Fruit fly (Drosophila melanogaster): Measurements from ENCODE around the gene CG13784.

The CG13784 gene

dm6 chr2L:7240964-7241363 is 21.1 kb upstream of the CG13784 start:
- no peak for TF ChIP-seq noc (tag; optimal IDR thresholded peaks at IDR 0.05)

DNA sequence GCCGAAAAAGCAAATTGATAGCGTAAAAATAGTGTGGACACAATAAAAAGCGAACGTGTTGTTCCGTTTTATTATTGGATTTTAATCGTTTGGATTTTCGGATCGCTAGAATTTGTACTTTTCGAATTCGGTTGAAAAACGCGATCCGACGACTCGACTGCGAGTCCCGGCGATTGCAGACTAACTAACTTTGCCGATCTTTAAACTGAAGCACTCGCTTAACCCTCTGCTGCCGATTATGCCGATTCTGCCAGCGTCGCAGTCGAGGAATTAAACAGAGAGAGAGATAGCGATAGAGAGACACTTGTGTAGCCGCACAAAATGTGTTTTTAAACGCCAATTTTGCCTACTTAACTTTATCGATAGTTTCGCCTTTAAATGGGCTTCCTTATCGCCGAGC is 20.5 kb upstream of the CG13784 start:
- peak; percentile 54 for TF ChIP-seq noc (tag; optimal IDR thresholded peaks at IDR 0.05)

DNA sequence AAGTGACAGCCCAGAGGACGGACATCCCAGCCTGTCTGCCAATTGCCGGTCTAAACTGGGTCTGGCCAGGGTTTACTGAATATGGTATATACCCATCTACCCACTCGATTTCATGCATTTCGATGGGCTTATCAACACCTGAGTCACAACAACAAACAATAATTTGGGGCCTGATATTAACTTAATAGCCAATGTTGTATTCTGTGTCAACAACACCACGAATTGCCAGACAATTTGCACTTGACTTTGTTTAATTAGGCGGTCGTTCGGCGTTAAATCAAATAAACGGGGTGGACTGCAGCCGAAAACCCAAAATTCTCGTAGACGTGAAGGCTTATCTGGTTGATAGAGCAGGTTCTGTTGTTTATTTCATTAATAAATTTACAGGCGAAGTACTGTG is 19.5 kb upstream of the CG13784 start:
- TF ChIP-seq noc (tag; optimal IDR thresholded peaks at IDR 0.05): peak; percentile 94

- TF ChIP-seq noc (tag; optimal IDR thresholded peaks at IDR 0.05): no peak
Measured at dm6 chr2L:7232713-7233112, 12.9 kb upstream of the CG13784 start, which contains the start of gene CG43800. Gene CG43800 (minus strand): TSS chr2L:7232813.

- TF ChIP-seq noc (tag; optimal IDR thresholded peaks at IDR 0.05): no peak
Measured at dm6 chr2L:7227434-7227833, 7.6 kb upstream of the CG13784 start, which contains the start of gene CG43799. Gene CG43799 (plus strand): TSS chr2L:7227734.

DNA sequence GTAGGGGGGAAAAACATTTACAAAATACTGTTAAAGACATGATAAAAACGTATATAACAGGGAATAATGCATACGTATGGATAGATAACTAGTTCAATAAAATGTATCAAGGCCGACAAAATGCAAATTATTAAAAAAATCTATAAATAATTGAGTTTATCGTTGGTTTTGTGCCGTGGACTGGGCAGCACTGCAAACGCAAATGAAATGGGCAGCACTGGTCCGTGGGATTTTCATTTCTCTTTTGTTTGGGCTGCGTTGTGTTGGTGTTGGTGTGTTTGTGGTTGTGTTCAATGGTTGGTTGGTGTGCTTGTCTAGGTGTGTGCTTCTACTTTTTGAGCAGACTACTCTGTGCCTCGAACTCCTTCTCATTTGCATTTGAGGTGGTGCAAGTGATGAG is 6.8 kb upstream of the CG13784 start:
- TF ChIP-seq noc (tag; optimal IDR thresholded peaks at IDR 0.05): no peak

DNA sequence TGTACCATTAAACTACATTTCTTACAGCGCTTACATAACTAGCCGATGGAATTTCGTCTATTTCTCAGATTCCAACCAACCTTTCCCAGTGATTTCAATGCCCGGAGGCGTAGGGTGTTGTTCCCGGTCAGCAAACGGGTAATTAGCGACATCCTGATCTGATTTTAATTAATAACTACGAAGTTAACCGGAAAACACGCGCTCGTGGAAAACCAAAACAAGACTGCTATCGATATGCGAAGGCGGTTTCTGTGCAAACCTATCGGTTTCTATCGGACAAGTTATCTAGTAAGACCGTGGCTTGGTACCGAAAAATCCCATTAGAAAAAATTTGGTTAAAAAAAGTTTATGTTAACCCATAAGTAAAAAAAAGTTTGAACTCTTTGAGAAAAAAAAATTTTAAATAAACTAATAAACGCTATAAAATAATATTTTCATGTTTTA is 3.0 kb upstream of the CG13784 start, which contains the start of gene mEFG1:
TSS of gene mEFG1 (minus strand) at position 253 of the 444 bp plus-strand sequence.
- no peak for TF ChIP-seq noc (tag; optimal IDR thresholded peaks at IDR 0.05)

dm6 chr2L:7219172-7219571 is 661 bp downstream of the CG13784 start:
- no peak for TF ChIP-seq noc (tag; optimal IDR thresholded peaks at IDR 0.05)

DNA sequence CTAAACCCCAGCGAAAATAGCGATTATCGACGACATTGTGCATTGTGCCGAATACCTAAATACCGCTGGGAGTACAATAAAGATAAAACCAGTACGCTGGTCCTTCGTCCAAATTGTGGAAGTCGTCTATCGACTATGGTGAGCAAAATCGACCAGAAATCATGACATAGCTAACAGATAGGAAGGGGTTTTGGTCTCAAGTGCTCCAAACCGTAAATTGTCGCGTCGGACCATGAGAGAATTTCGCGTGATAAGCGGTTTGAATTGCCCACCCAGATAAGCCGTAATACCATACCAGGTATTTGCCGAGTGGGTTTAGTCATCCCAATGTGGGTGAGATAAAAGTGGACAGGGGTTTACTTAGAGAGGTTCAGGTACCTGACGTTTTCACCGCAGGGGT is 1.9 kb downstream of the CG13784 start:
- peak; percentile 4 for TF ChIP-seq noc (tag; optimal IDR thresholded peaks at IDR 0.05)

DNA sequence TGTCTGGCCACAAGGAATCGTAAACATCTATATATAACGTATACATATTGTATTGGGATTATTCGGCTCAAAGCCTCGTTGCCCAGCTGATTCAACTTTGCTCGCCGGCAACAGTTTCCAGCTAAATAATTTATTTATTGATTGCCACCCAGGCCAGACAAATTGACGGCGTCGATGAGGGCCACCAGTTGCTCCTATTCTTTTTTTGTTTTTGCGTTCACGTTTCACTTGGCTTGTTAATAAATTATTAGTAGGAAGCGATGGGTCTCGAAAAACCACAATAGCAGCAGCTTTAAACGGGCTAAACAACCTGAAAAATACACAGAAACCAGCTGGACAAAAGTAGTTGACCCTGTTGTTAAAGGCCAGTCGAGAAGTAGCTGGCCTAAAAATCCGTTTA is 2.8 kb downstream of the CG13784 start:
- no peak for TF ChIP-seq noc (tag; optimal IDR thresholded peaks at IDR 0.05)

dm6 chr2L:7216272-7216671 is 3.6 kb downstream of the CG13784 start:
- TF ChIP-seq noc (tag; optimal IDR thresholded peaks at IDR 0.05): no peak

dm6 chr2L:7215657-7216056 is 4.2 kb downstream of the CG13784 start:
- TF ChIP-seq noc (tag; optimal IDR thresholded peaks at IDR 0.05): no peak

DNA sequence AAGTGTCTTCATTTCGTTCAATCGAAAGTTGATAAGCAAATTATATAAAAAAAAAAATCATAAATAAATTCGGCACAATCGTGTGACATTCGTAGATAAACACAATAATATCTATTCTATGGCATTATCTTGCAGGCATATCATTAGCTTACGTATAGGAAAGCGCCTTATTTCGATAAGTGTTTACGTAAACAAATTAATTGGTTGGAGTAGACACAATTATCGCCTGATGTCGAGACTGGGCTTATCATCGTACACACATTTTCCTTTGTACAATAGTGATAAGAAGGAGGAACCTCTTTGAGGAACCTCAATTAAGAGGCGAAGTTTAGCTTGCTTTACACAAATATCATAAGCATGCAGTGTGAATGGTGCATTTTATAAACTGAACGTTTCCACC is 4.9 kb downstream of the CG13784 start:
- TF ChIP-seq noc (tag; optimal IDR thresholded peaks at IDR 0.05): no peak

DNA sequence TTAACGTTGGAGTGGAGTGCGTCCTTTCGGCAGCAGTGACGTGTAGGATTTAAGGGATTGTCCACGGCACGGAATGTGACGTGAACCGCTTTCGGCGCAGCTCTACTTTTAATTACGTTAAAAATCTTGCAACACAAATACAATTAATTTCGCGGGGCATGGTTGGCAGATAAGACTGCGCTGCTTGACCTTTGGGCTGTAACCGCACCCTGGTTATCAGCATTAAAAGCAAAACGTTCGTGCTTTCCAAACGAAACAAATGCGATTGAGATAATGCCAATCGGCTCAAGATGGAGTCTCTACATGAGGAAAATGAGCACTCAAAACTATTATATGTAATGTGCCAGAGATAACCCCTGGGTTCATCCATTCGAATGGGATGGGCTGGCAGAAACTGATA is 6.3 kb downstream of the CG13784 start:
- TF ChIP-seq noc (tag; optimal IDR thresholded peaks at IDR 0.05): no peak

DNA sequence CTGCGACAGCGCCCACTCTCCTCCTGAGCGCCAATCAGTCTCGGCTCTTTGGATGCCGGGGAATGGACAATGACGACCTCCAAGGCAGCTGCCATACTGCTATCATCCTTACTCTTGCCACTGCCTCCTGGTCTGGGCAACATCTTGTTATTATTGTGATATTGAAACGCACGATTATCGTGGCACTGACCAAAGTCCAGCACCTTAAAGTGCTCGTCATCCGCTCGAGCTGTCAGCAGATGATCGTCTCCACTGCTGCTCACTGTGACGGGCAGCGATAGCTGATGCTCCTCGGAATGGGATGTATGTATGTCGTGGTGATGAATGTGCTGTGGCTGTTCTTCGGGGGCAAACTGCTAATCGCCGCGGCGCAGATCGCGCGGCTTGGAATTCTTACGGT is 12.2 kb downstream of the CG13784 start:
- no peak for TF ChIP-seq noc (tag; optimal IDR thresholded peaks at IDR 0.05)

dm6 chr2L:7204172-7204482 is 15.7 kb downstream of the CG13784 start, which contains the start of gene CG4502:
Gene CG4502 (minus strand): TSS chr2L:7204264.
- no peak for TF ChIP-seq noc (tag; optimal IDR thresholded peaks at IDR 0.05)

- TF ChIP-seq noc (tag; optimal IDR thresholded peaks at IDR 0.05): no peak
Measured at dm6 chr2L:7203411-7204171, 16.2 kb downstream of the CG13784 start.

DNA sequence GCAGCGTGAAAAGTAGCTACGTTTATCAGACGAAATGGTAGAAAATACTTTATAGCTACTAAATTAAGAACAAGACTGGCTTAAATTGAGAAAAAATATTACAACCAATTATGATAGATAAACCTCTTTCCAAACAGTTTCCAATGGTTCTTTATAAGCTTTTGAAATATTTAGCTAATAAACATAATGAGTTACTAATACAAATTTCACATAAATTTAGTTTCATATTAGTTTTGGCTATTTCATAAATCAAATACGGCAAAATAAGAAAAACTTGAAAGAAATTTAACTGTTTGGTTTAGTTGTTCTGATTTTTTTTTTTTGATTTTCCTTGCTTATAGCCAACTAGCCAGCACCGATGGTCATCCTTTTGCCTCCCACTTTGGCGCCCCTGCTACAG is 19.7 kb downstream of the CG13784 start:
- no peak for TF ChIP-seq noc (tag; optimal IDR thresholded peaks at IDR 0.05)
